Fruit fly (Drosophila melanogaster): ENCODE data around the gene faf.

dm6 chr3R:31771790-31772576 is 4.8 kb upstream of the faf start, which contains the start of the genes betaGlu and sip3:
- no peak for TF ChIP-seq CG6163 (GFP tag; IDR thresholded peaks at IDR 0.05)
- TF ChIP-seq lz (GFP tag; optimal IDR thresholded peaks at IDR 0.05), result no peak
- no peak for TF ChIP-seq Hr38 (GFP tag; optimal IDR thresholded peaks at IDR 0.05)
- TF ChIP-seq CG6808 (GFP tag; optimal IDR thresholded peaks at IDR 0.05), result no peak
- TF ChIP-seq esn (GFP tag; optimal IDR thresholded peaks at IDR 0.05), result peak; percentile 48
- no peak for TF ChIP-seq Sox102F (GFP tag; optimal IDR thresholded peaks at IDR 0.05)

All from whole organism, prepupa.